Fruit fly (Drosophila melanogaster) whole organism, embryonic: ENCODE measurements around the gene Gmap.

ENCODE experiments used
- B-H1 ChIP-seq: fragments of 200-800 bp; sonication (Bioruptor generic); IDR thresholded peaks from 3 replicates; pipeline ENCODE4 v1.3.6; 2022; ENCODE audit warnings: missing biosample characterization, missing genetic modification characterization
- B-H2 ChIP-seq: fragments of 200-800 bp; sonication (Bioruptor generic); optimal IDR thresholded peaks from 2 replicates; lab custom pipeline; 2018; ENCODE audit warnings: missing biosample characterization, mild to moderate bottlenecking, missing genetic modification characterization
- BEAF-32 ChIP-seq: fragments of 200-800 bp; sonication (Bioruptor generic); optimal IDR thresholded peaks from 3 replicates; lab custom pipeline; 2017; ENCODE audit warnings: missing biosample characterization, missing genetic modification characterization, mild to moderate bottlenecking, moderate library complexity, missing genetic modification reagents
- CG10565 ChIP-seq: fragments of 200-800 bp; sonication (Bioruptor generic); optimal IDR thresholded peaks from 3 replicates; lab custom pipeline; 2016; ENCODE audit warnings: missing biosample characterization, mild to moderate bottlenecking, missing genetic modification characterization
- CG11560 ChIP-seq: fragments of 200-800 bp; sonication (Bioruptor generic); IDR thresholded peaks from 3 replicates; pipeline ENCODE4 v1.3.6; 2022; ENCODE audit warnings: missing biosample characterization, missing genetic modification characterization
- CG12155 ChIP-seq: fragments of 200-800 bp; sonication (Bioruptor generic); optimal IDR thresholded peaks from 3 replicates; lab custom pipeline; 2016; ENCODE audit warnings: missing biosample characterization, missing genetic modification characterization
- CG12299 ChIP-seq: fragments of 200-800 bp; sonication (Bioruptor generic); optimal IDR thresholded peaks from 2 replicates; lab custom pipeline; 2018; ENCODE audit warnings: missing biosample characterization, mild to moderate bottlenecking, missing genetic modification characterization
- CG13287 ChIP-seq: fragments of 200-800 bp; sonication (Bioruptor generic); IDR thresholded peaks from 2 replicates; pipeline ENCODE4 v1.3.6; 2022; ENCODE audit warnings: missing biosample characterization, missing genetic modification characterization; ENCODE audit not compliant: partially characterized antibody
- CG13894 ChIP-seq: fragments of 200-800 bp; sonication (Bioruptor generic); optimal IDR thresholded peaks from 3 replicates; lab custom pipeline; 2018; ENCODE audit warnings: missing biosample characterization, mild to moderate bottlenecking, missing genetic modification characterization, moderate library complexity
- CG14860 ChIP-seq: fragments of 200-800 bp; sonication (Bioruptor generic); IDR thresholded peaks from 3 replicates; pipeline ENCODE4 v1.3.6; 2022; ENCODE audit warnings: missing biosample characterization, missing genetic modification characterization; ENCODE audit not compliant: partially characterized antibody
- CG15514 ChIP-seq: fragments of 200-800 bp; sonication (Bioruptor generic); optimal IDR thresholded peaks from 3 replicates; lab custom pipeline; 2017; ENCODE audit warnings: missing biosample characterization, missing genetic modification characterization, mild to moderate bottlenecking, moderate library complexity, missing genetic modification reagents
- CG15601 ChIP-seq: fragments of 200-800 bp; sonication (Bioruptor generic); optimal IDR thresholded peaks from 3 replicates; lab custom pipeline; 2019; ENCODE audit warnings: missing biosample characterization, mild to moderate bottlenecking, missing genetic modification characterization, moderate library complexity
- CG16813 ChIP-seq: fragments of 200-800 bp; sonication (Bioruptor generic); IDR thresholded peaks from 3 replicates; pipeline ENCODE4 v1.3.6; 2022; ENCODE audit warnings: missing biosample characterization, missing genetic modification characterization; ENCODE audit not compliant: partially characterized antibody
- CG1792 ChIP-seq: fragments of 200-800 bp; sonication (Bioruptor generic); optimal IDR thresholded peaks from 2 replicates; lab custom pipeline; 2016; ENCODE audit warnings: missing biosample characterization, missing genetic modification characterization
- CG1832 ChIP-seq: fragments of 200-800 bp; sonication (Bioruptor generic); optimal IDR thresholded peaks from 2 replicates; lab custom pipeline; 2017; ENCODE audit warnings: missing biosample characterization, mild to moderate bottlenecking, missing genetic modification characterization, inconsistent platforms
- CG2116 ChIP-seq: fragments of 200-800 bp; sonication (Bioruptor generic); optimal IDR thresholded peaks from 3 replicates; lab custom pipeline; 2018; ENCODE audit warnings: missing biosample characterization, mild to moderate bottlenecking, missing genetic modification characterization
- CG2199 ChIP-seq: fragments of 200-800 bp; sonication (Bioruptor generic); IDR thresholded peaks from 3 replicates; pipeline ENCODE4 v1.3.6; 2022; ENCODE audit warnings: missing biosample characterization, missing genetic modification characterization
- CG3281 ChIP-seq: fragments of 200-800 bp; sonication (Bioruptor generic); optimal IDR thresholded peaks from 3 replicates; lab custom pipeline; 2017; ENCODE audit warnings: missing biosample characterization, mild to moderate bottlenecking, missing genetic modification characterization
- CG3407 ChIP-seq: fragments of 200-800 bp; sonication (Bioruptor generic); optimal IDR thresholded peaks from 2 replicates; lab custom pipeline; 2018; ENCODE audit warnings: missing biosample characterization, mild to moderate bottlenecking, missing genetic modification characterization
- CG4404 ChIP-seq: fragments of 200-800 bp; sonication (Bioruptor generic); IDR thresholded peaks from 2 replicates; pipeline ENCODE4 v1.3.6; 2022; ENCODE audit warnings: missing biosample characterization, missing genetic modification characterization
- CG6254 ChIP-seq: fragments of 200-800 bp; sonication (Bioruptor generic); optimal IDR thresholded peaks from 3 replicates; lab custom pipeline; 2017; ENCODE audit warnings: mild to moderate bottlenecking, missing biosample characterization, missing genetic modification reagents, missing genetic modification characterization
- CG6654 ChIP-seq: fragments of 200-800 bp; sonication (Bioruptor generic); optimal IDR thresholded peaks from 2 replicates; lab custom pipeline; 2017; ENCODE audit warnings: missing biosample characterization, mild to moderate bottlenecking, missing genetic modification characterization
- CG7928 ChIP-seq: fragments of 200-800 bp; sonication (Bioruptor generic); optimal IDR thresholded peaks from 2 replicates; lab custom pipeline; 2017; ENCODE audit warnings: missing biosample characterization, mild to moderate bottlenecking, missing genetic modification characterization
- CG8944 ChIP-seq: fragments of 200-800 bp; sonication (Bioruptor generic); optimal IDR thresholded peaks from 3 replicates; lab custom pipeline; 2016; ENCODE audit warnings: missing biosample characterization, missing genetic modification characterization
- CG9797 ChIP-seq: fragments of 200-800 bp; sonication (Bioruptor generic); optimal IDR thresholded peaks from 3 replicates; lab custom pipeline; 2018; ENCODE audit warnings: missing biosample characterization, mild to moderate bottlenecking, missing genetic modification characterization
- CTCF ChIP-seq: fragments of 200-800 bp; sonication (Bioruptor generic); optimal IDR thresholded peaks from 2 replicates; lab custom pipeline; 2017; ENCODE audit warnings: missing biosample characterization, mild to moderate bottlenecking, missing genetic modification characterization, moderate library complexity
- H2.0 ChIP-seq: fragments of 200-800 bp; sonication (Bioruptor generic); IDR thresholded peaks from 2 replicates; pipeline ENCODE4 v1.3.6; 2022; ENCODE audit warnings: missing biosample characterization, missing genetic modification characterization
- Hand ChIP-seq: fragments of 200-800 bp; sonication (Bioruptor generic); optimal IDR thresholded peaks from 2 replicates; lab custom pipeline; 2017; ENCODE audit warnings: mild to moderate bottlenecking, missing biosample characterization, missing genetic modification reagents, missing genetic modification characterization
- Kr ChIP-seq: fragments of 200-800 bp; sonication (Bioruptor generic); optimal IDR thresholded peaks from 2 replicates; lab custom pipeline; 2017; ENCODE audit warnings: missing biosample characterization, mild to moderate bottlenecking, missing genetic modification characterization
- Lhr ChIP-seq: fragments of 200-800 bp; sonication (Bioruptor generic); optimal IDR thresholded peaks from 3 replicates; lab custom pipeline; 2017; ENCODE audit warnings: mild to moderate bottlenecking, missing biosample characterization, missing genetic modification reagents, missing genetic modification characterization
- Mrtf ChIP-seq: fragments of 200-800 bp; sonication (Bioruptor generic); IDR thresholded peaks from 3 replicates; pipeline ENCODE4 v1.3.6; 2022; ENCODE audit warnings: missing biosample characterization, missing genetic modification characterization
- NFAT ChIP-seq: fragments of 200-800 bp; sonication (Bioruptor generic); IDR thresholded peaks from 2 replicates; pipeline ENCODE4 v1.3.6; 2022; ENCODE audit warnings: missing biosample characterization, missing genetic modification characterization
- Nf-YA ChIP-seq: fragments of 200-800 bp; sonication (Bioruptor generic); IDR thresholded peaks from 2 replicates; pipeline ENCODE4 v1.3.6; 2022; ENCODE audit warnings: missing biosample characterization, missing genetic modification characterization
- Oli ChIP-seq: fragments of 200-800 bp; sonication (Bioruptor generic); optimal IDR thresholded peaks from 2 replicates; lab custom pipeline; 2018; ENCODE audit warnings: missing biosample characterization, mild to moderate bottlenecking, missing genetic modification characterization, moderate library complexity
- Pdp1 ChIP-seq, 2 experiments: fragments of 200-800 bp; sonication (Bioruptor generic); optimal IDR thresholded peaks; 3 replicates each; lab custom pipeline; 2016; ENCODE audit warnings: missing biosample characterization in 2 of 2, missing genetic modification characterization in 2 of 2, mild to moderate bottlenecking in 1 of 2, moderate library complexity in 1 of 2
- Six4 ChIP-seq: fragments of 200-800 bp; sonication (Bioruptor generic); optimal IDR thresholded peaks from 2 replicates; lab custom pipeline; 2016; ENCODE audit warnings: missing biosample characterization, missing genetic modification characterization
- Sox100B ChIP-seq: fragments of 200-800 bp; sonication (Bioruptor generic); optimal IDR thresholded peaks from 3 replicates; lab custom pipeline; 2018; ENCODE audit warnings: missing biosample characterization, mild to moderate bottlenecking, missing genetic modification characterization
- Taf1 ChIP-seq: fragments of 200-800 bp; sonication (Bioruptor generic); IDR thresholded peaks from 2 replicates; pipeline ENCODE4 v1.3.6; 2022; ENCODE audit warnings: missing biosample characterization, missing genetic modification characterization
- Xbp1 ChIP-seq: fragments of 200-800 bp; sonication (Bioruptor generic); optimal IDR thresholded peaks from 3 replicates; lab custom pipeline; 2016; ENCODE audit warnings: missing biosample characterization, mild to moderate bottlenecking, missing genetic modification characterization
- ato ChIP-seq: fragments of 200-800 bp; sonication (Bioruptor generic); IDR thresholded peaks from 2 replicates; pipeline ENCODE4 v1.3.6; 2022; ENCODE audit warnings: missing biosample characterization, missing genetic modification characterization; ENCODE audit not compliant: partially characterized antibody
- cato ChIP-seq: fragments of 200-800 bp; sonication (Bioruptor generic); optimal IDR thresholded peaks from 2 replicates; lab custom pipeline; 2016; ENCODE audit warnings: missing biosample characterization, missing genetic modification characterization, borderline replicate concordance
- dimm ChIP-seq: fragments of 200-800 bp; sonication (Bioruptor generic); IDR thresholded peaks from 2 replicates; pipeline ENCODE4 v1.3.6; 2022; ENCODE audit warnings: missing biosample characterization, missing genetic modification characterization
- dmrt99B ChIP-seq: fragments of 200-800 bp; sonication (Bioruptor generic); optimal IDR thresholded peaks from 2 replicates; lab custom pipeline; 2018; ENCODE audit warnings: missing biosample characterization, mild to moderate bottlenecking, missing genetic modification characterization, moderate library complexity
- gcm ChIP-seq: fragments of 200-800 bp; sonication (Bioruptor generic); optimal IDR thresholded peaks from 2 replicates; lab custom pipeline; 2019; ENCODE audit warnings: missing biosample characterization, mild to moderate bottlenecking, missing genetic modification characterization, moderate library complexity
- hb ChIP-seq: fragments of 200-800 bp; sonication (Bioruptor generic); IDR thresholded peaks from 3 replicates; pipeline ENCODE4 v1.3.6; 2022; ENCODE audit warnings: missing biosample characterization, missing genetic modification characterization; ENCODE audit not compliant: partially characterized antibody
- jumu ChIP-seq: fragments of 200-800 bp; sonication (Bioruptor generic); optimal IDR thresholded peaks from 3 replicates; lab custom pipeline; 2016; ENCODE audit warnings: missing biosample characterization, missing genetic modification characterization
- pita ChIP-seq: fragments of 200-800 bp; sonication (Bioruptor generic); optimal IDR thresholded peaks from 2 replicates; lab custom pipeline; 2017; ENCODE audit warnings: missing biosample characterization, mild to moderate bottlenecking, missing genetic modification characterization
- sr ChIP-seq: fragments of 200-800 bp; sonication (Bioruptor generic); IDR thresholded peaks from 3 replicates; pipeline ENCODE4 v1.3.6; 2022; ENCODE audit warnings: missing biosample characterization, missing genetic modification characterization
- vnd ChIP-seq: fragments of 200-800 bp; sonication (Bioruptor generic); IDR thresholded peaks from 3 replicates; pipeline ENCODE4 v1.3.6; 2022; ENCODE audit warnings: missing biosample characterization, missing genetic modification characterization; ENCODE audit not compliant: partially characterized antibody
- zfh2 ChIP-seq: fragments of 200-800 bp; sonication (Bioruptor generic); optimal IDR thresholded peaks from 2 replicates; lab custom pipeline; 2016; ENCODE audit warnings: missing biosample characterization, missing genetic modification characterization

Gmap gene

dm6 chrX:15484451-15485032 is 2.2 kb upstream of the Gmap start (continued):
- TF ChIP-seq Pdp1 (GFP tag; optimal IDR thresholded peaks at IDR 0.05; lab: Kevin White, UChicago) (peak in 1 of 2 experiments; percentile 29), Oli (tag; lab: Kevin White, UChicago) (no peak), Six4 (no peak), CG4404 (GFP tag; lab: Robert Waterston, UW) (no peak), Taf1 (GFP tag; lab: Robert Waterston, UW) (no peak), CG15514 (GFP tag; lab: Kevin White, UChicago) (peak; percentile 3), dmrt99B (tag; lab: Kevin White, UChicago) (no peak), CG1832 (GFP tag; lab: Kevin White, UChicago) (peak; percentile 60), CG3407 (GFP tag; lab: Kevin White, UChicago) (no peak), Lhr (GFP tag; lab: Kevin White, UChicago) (no peak), CG12299 (tag; lab: Kevin White, UChicago) (no peak), CG2199 (GFP tag; lab: Robert Waterston, UW) (no peak), CG10565 (GFP tag; lab: Kevin White, UChicago) (no peak), CG15601 (no peak), vnd (0 out of 3 replicates have a peak, but pooled peaks have one; percentile 44), CTCF (no peak), CG6654 (GFP tag; lab: Kevin White, UChicago) (no peak), CG6254 (GFP tag; lab: Kevin White, UChicago) (no peak), CG11560 (tag; lab: Robert Waterston, UW) (no peak), Xbp1 (no peak), gcm (GFP tag; lab: Kevin White, UChicago) (no peak), sr (GFP tag; lab: Robert Waterston, UW) (peak; percentile 95), B-H1 (GFP tag; lab: Robert Waterston, UW) (no peak), dimm (GFP tag; lab: Robert Waterston, UW) (no peak), Nf-YA (no peak), CG1792 (GFP tag; lab: Kevin White, UChicago) (no peak), Mrtf (no peak), B-H2 (GFP tag; lab: Kevin White, UChicago) (no peak), CG2116 (GFP tag; lab: Kevin White, UChicago) (peak; percentile 59), pita (GFP tag; lab: Kevin White, UChicago) (no peak), CG16813 (GFP tag; lab: Robert Waterston, UW) (peak; percentile 71), Hand (no peak), ato (GFP tag; lab: Robert Waterston, UW) (peak; percentile 60; the same call in 1 of the 2 replicates), CG13287 (GFP tag; lab: Robert Waterston, UW) (peak; percentile 51), CG3281 (GFP tag; lab: Kevin White, UChicago) (no peak), CG14860 (GFP tag; lab: Robert Waterston, UW) (peak; percentile 56; the same call in 1 of the 3 replicates), jumu (GFP tag; lab: Kevin White, UChicago) (no peak), CG9797 (GFP tag; lab: Kevin White, UChicago) (no peak), Kr (GFP tag; lab: Kevin White, UChicago) (no peak), zfh2 (GFP tag; lab: Kevin White, UChicago) (no peak), cato (no peak), CG8944 (GFP tag; lab: Kevin White, UChicago) (no peak), CG12155 (GFP tag; lab: Kevin White, UChicago) (no peak), CG7928 (GFP tag; lab: Kevin White, UChicago) (no peak), BEAF-32 (GFP tag; lab: Kevin White, UChicago) (peak; percentile 40), CG13894 (tag; lab: Kevin White, UChicago) (no peak), NFAT (GFP tag; lab: Robert Waterston, UW) (no peak), hb (GFP tag; lab: Robert Waterston, UW) (peak; percentile 64; the same call in 1 of the 3 replicates), H2.0 (GFP tag; lab: Robert Waterston, UW) (no peak), Sox100B (GFP tag; lab: Kevin White, UChicago) (no peak)
